Fruit fly (Drosophila melanogaster): ENCODE data around the gene bves.
A peak's percentile ranks its signal among the peaks of the same experiment; 100 is the strongest.

bves gene

DNA sequence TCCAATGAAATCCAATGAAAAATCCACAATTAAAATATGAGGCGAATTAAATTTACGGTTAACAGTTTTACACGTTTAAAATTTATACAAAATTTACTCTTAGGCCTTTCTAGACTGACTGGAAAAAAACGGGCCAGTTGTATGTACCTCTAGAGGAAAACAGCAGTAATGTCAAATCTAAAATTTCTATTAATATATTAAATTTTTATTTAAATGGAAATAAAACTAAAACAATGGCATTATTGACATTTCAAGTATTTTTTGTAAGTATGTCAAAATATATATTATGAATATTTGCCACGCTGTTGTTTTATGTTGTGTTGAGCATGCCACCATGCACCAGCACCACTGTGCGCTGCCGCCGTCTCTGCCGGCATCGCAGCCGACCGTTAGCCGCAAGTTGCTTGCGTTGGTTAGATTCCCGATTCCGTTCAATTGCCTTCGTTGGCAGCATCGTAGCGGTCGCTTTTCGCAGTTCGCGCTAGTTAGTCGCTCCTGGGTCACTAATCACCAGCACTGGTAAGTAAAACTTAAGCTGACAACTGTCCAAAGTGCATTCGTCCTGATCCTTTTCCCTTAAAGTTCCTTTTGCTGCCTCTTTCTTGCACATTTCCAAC lies 8.8 kb upstream of the bves start, which contains the start of gene Cbs (continued):
- TF ChIP-seq lbe (GFP tag; optimal IDR thresholded peaks at IDR 0.05) = no peak
- peak; percentile 37; the same call in 1 of the 2 replicates for TF ChIP-seq CG10321 (GFP tag; IDR thresholded peaks at IDR 0.05)
- TF ChIP-seq CG12391 (tag; optimal IDR thresholded peaks at IDR 0.05) = peak; percentile 69
- TF ChIP-seq CG7839 (tag; optimal IDR thresholded peaks at IDR 0.05) = peak; percentile 83
- peak; percentile 76 for TF ChIP-seq CG9437 (GFP tag; optimal IDR thresholded peaks at IDR 0.05)
- no peak for TF ChIP-seq CTCF (GFP tag; optimal IDR thresholded peaks at IDR 0.05)
- no peak for TF ChIP-seq ham (GFP tag; IDR thresholded peaks at IDR 0.05)
- peak; percentile 49 for TF ChIP-seq CG10267 (tag; optimal IDR thresholded peaks at IDR 0.05)
- TF ChIP-seq CkIIα-i1 (GFP tag; IDR thresholded peaks at IDR 0.05) = no peak
- peak; percentile 49 for TF ChIP-seq CG2712 (tag; optimal IDR thresholded peaks at IDR 0.05)
- peak; percentile 63 for TF ChIP-seq esg (GFP tag; conservative IDR thresholded peaks at IDR 0.05)
- TF ChIP-seq CG6791 (GFP tag; IDR thresholded peaks at IDR 0.05; ENCODE audit: partially characterized antibody) = no peak
- no peak for TF ChIP-seq peb (GFP tag; IDR thresholded peaks at IDR 0.05)
- TF ChIP-seq Poxn (GFP tag; IDR thresholded peaks at IDR 0.05) = peak; percentile 43; the same call in 1 of the 2 replicates
- TF ChIP-seq CG12744 (GFP tag; optimal IDR thresholded peaks at IDR 0.05) = no peak
- peak; percentile 54 for TF ChIP-seq CG10543 (GFP tag; optimal IDR thresholded peaks at IDR 0.05)
- peak; percentile 56 for TF ChIP-seq stc (GFP tag; IDR thresholded peaks at IDR 0.05)
- no peak for TF ChIP-seq Hey (tag; optimal IDR thresholded peaks at IDR 0.05)
- no peak for TF ChIP-seq salm (tag; optimal IDR thresholded peaks at IDR 0.05)
- peak; percentile 79 for TF ChIP-seq Oli (tag; optimal IDR thresholded peaks at IDR 0.05)
- TF ChIP-seq CG13424 (tag; optimal IDR thresholded peaks at IDR 0.05) = peak; percentile 72
- no peak for TF ChIP-seq Kr (GFP tag; optimal IDR thresholded peaks at IDR 0.05)
- TF ChIP-seq sug (tag; optimal IDR thresholded peaks at IDR 0.05) = peak; percentile 42
- TF ChIP-seq schlank (tag; optimal IDR thresholded peaks at IDR 0.05) = no peak
- TF ChIP-seq tio (GFP tag; optimal IDR thresholded peaks at IDR 0.05) = peak; percentile 44
- TF ChIP-seq CG12942 (GFP tag; optimal IDR thresholded peaks at IDR 0.05) = peak; percentile 47
- TF ChIP-seq Dip2 (GFP tag; IDR thresholded peaks at IDR 0.05) = no peak
- no peak for TF ChIP-seq Dad (GFP tag; optimal IDR thresholded peaks at IDR 0.05)
- TF ChIP-seq CG14441 (GFP tag; IDR thresholded peaks at IDR 0.05) = peak; percentile 70
- TF ChIP-seq CG17829 (tag; optimal IDR thresholded peaks at IDR 0.05) = peak; percentile 56
- TF ChIP-seq Blimp-1 (GFP tag; optimal IDR thresholded peaks at IDR 0.05) = no peak
- TF ChIP-seq CG7963 (GFP tag; IDR thresholded peaks at IDR 0.05; ENCODE audit: partially characterized antibody) = no peak
- peak; percentile 63 for TF ChIP-seq Dbx (GFP tag; IDR thresholded peaks at IDR 0.05)
- TF ChIP-seq CG3995 (GFP tag; optimal IDR thresholded peaks at IDR 0.05) = no peak
- TF ChIP-seq Dll (GFP tag; IDR thresholded peaks at IDR 0.05; ENCODE audit: partially characterized antibody) = no peak
- TF ChIP-seq CG32772 (GFP tag; IDR thresholded peaks at IDR 0.05) = peak; percentile 60
- no peak for TF ChIP-seq D (optimal IDR thresholded peaks at IDR 0.05)
- no peak for TF ChIP-seq D (GFP tag; optimal IDR thresholded peaks at IDR 0.05)
- no peak for TF ChIP-seq eve (GFP tag; optimal IDR thresholded peaks at IDR 0.05)
- peak; percentile 57 for TF ChIP-seq unpg (GFP tag; optimal IDR thresholded peaks at IDR 0.05)
- no peak; the same call in 1 of the 2 replicates for TF ChIP-seq CG4360 (GFP tag; IDR thresholded peaks at IDR 0.05)
- TF ChIP-seq ato (GFP tag; IDR thresholded peaks at IDR 0.05; ENCODE audit: partially characterized antibody) = no peak
- TF ChIP-seq CG4707 (GFP tag; optimal IDR thresholded peaks at IDR 0.05) = peak; percentile 69
- TF ChIP-seq sr (GFP tag; IDR thresholded peaks at IDR 0.05) = peak; percentile 19; the same call in 1 of the 3 replicates
- TF ChIP-seq CG13775 (GFP tag; optimal IDR thresholded peaks at IDR 0.05) = peak; percentile 74
- TF ChIP-seq CG31224 (GFP tag; IDR thresholded peaks at IDR 0.05) = 0 out of 2 replicates have a peak, but pooled peaks have one; percentile 25
- no peak for TF ChIP-seq aop (GFP tag; IDR thresholded peaks at IDR 0.05)
- TF ChIP-seq C15 (GFP tag; IDR thresholded peaks at IDR 0.05) = no peak
- peak; percentile 54 for TF ChIP-seq PHDP (tag; optimal IDR thresholded peaks at IDR 0.05)
- TF ChIP-seq nom (GFP tag; optimal IDR thresholded peaks at IDR 0.05) = no peak
- TF ChIP-seq ftz-f1 (GFP tag; optimal IDR thresholded peaks at IDR 0.05) = no peak

All from whole organism, embryonic.